Worm (Caenorhabditis elegans): ENCODE results near the gene knl-1.

DNA sequence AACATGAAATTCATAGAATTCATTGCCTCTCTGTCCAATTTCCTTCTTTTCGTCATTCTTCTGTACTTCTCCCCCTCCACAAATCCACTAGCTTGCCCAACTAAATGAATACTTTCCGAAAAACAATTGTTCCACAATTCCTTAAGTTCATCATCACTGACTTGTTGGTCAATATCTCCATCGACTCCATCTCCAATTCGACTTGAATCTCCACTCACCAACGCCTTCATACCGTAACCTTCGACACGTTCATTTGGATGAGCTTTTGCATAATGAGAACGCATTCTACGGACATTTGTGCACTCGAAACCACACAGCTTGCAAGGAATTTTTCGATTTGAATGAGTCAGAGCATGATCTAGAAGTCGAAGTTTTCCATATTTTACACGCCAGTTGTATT, 9.5 kb upstream of the knl-1 start:
- TF ChIP-seq ztf-4 (tag; optimal IDR thresholded peaks at IDR 0.05) (no peak), sma-3 (GFP tag; optimal IDR thresholded peaks at IDR 0.05) (no peak)

Measured in whole organism, L2 larva.